Fruit fly (Drosophila melanogaster): ENCODE data around the gene CG17108.

- TF ChIP-seq ovo (GFP tag; optimal IDR thresholded peaks at IDR 0.05) (no peak), Mnt (GFP tag; optimal IDR thresholded peaks at IDR 0.05) (no peak), Hr96 (GFP tag; optimal IDR thresholded peaks at IDR 0.05) (no peak), CG5204 (GFP tag; optimal IDR thresholded peaks at IDR 0.05) (no peak), pad (GFP tag; optimal IDR thresholded peaks at IDR 0.05) (no peak)
Observed at dm6 chr2L:10708089-10708488, 14.2 kb upstream of the CG17108 start.
